Worm (Caenorhabditis elegans): ENCODE results near the gene srh-201.

- TF ChIP-seq snpc-1.3 (tag; optimal IDR thresholded peaks at IDR 0.05; ENCODE audit: insufficient read depth), result no peak
- no peak for TF ChIP-seq madf-10 (tag; optimal IDR thresholded peaks at IDR 0.05)
- TF ChIP-seq let-526 (GFP tag; IDR thresholded peaks at IDR 0.05), result no peak
- no peak for TF ChIP-seq unc-130 (GFP tag; optimal IDR thresholded peaks at IDR 0.05)
- no peak for TF ChIP-seq cebp-1 (GFP tag; IDR thresholded peaks at IDR 0.05)
- TF ChIP-seq cebp-1 (tag; optimal IDR thresholded peaks at IDR 0.05), result no peak
- no peak for TF ChIP-seq ama-1 (optimal IDR thresholded peaks at IDR 0.05)
- no peak for TF ChIP-seq ama-1 (GFP tag; optimal IDR thresholded peaks at IDR 0.05)
- no peak for TF ChIP-seq F57C9.4 (tag; optimal IDR thresholded peaks at IDR 0.05)
- TF ChIP-seq Y95B8A.8 (GFP tag; IDR thresholded peaks at IDR 0.05), result no peak
- no peak for TF ChIP-seq zfh-2 (GFP tag; conservative IDR thresholded peaks at IDR 0.05)
- TF ChIP-seq ceh-27 (GFP tag; optimal IDR thresholded peaks at IDR 0.05), result no peak
Measured at ce11 chrV:8974889-8975422, 38.7 kb downstream of the srh-201 start, which contains the start of gene nhr-143.

Measured in whole organism, young adult.